Fruit fly (Drosophila melanogaster): ENCODE data around the gene tefu.

tefu gene

DNA sequence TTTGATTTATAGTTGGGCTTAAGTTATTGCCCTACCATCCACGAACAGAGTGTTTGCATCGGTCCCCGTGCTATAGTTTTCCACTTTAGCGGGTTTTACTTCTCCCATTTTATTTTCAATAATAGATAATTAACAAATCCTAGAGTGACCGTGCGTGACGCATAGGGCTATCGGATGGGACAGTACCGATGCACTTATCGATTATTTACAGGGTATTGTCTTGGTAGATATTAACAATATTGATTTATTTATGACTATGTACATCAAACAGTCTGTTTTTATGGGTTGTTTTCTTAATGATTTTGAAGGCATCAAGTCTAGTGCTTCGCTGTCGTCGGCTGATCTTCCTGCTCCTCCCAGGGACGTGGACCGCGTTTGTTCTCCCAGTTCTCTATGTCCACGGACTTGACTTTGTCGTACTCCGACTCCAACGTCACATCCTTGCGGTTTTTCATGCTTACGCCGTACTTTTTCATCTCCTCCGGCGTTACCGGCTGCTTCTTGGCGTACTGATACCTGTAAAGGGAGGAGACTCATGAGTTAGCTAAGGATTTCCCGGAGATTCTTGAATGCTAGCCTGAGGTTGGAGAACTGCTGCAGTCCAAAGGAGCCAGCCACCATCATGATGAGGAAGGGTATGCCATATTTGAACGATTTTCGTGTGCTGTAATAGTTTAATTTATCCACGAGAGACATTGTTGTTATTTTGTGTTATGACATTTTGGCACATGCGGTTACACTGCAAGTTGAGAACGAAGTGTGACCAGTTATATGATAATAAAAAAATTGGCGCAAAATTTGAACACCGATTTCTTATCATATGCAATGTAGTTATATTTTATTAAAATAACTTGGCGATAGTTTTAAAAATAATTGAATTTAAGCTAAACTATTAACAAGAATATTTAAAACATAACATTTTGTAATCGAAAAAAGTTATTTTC lies 36.2 kb upstream of the tefu start, which contains the start of the genes MRG15 and Tm1 (continued):
- peak; percentile 72; the same call in 2 of the 3 replicates for TF ChIP-seq Opbp (GFP tag; IDR thresholded peaks at IDR 0.05; ENCODE audit: partially characterized antibody)
- TF ChIP-seq CG10321 (GFP tag; IDR thresholded peaks at IDR 0.05) = no peak
- TF ChIP-seq vnd (GFP tag; IDR thresholded peaks at IDR 0.05; ENCODE audit: partially characterized antibody) = peak; percentile 57; the same call in 1 of the 3 replicates
- TF ChIP-seq Spps (tag; optimal IDR thresholded peaks at IDR 0.05) = no peak
- TF ChIP-seq Fer3 (tag; optimal IDR thresholded peaks at IDR 0.05) = no peak
- no peak for TF ChIP-seq ab (GFP tag; optimal IDR thresholded peaks at IDR 0.05)
- no peak for TF ChIP-seq CG4282 (GFP tag; optimal IDR thresholded peaks at IDR 0.05)
- TF ChIP-seq nerfin-2 (GFP tag; IDR thresholded peaks at IDR 0.05; ENCODE audit: partially characterized antibody) = peak; percentile 67
- no peak for TF ChIP-seq croc (GFP tag; conservative IDR thresholded peaks at IDR 0.05)
- TF ChIP-seq her (GFP tag; optimal IDR thresholded peaks at IDR 0.05) = no peak
- no peak for TF ChIP-seq sob (GFP tag; IDR thresholded peaks at IDR 0.05)
- no peak for TF ChIP-seq CG5180 (GFP tag; optimal IDR thresholded peaks at IDR 0.05)
- TF ChIP-seq CG14965 (GFP tag; optimal IDR thresholded peaks at IDR 0.05; ENCODE audit: borderline replicate concordance) = no peak
- TF ChIP-seq cas (GFP tag; IDR thresholded peaks at IDR 0.05) = no peak
- TF ChIP-seq CG12104 (GFP tag; optimal IDR thresholded peaks at IDR 0.05) = no peak
- TF ChIP-seq CG11456 (GFP tag; IDR thresholded peaks at IDR 0.05) = no peak
- TF ChIP-seq oc (tag; optimal IDR thresholded peaks at IDR 0.05) = no peak
- no peak for TF ChIP-seq CG9215 (GFP tag; IDR thresholded peaks at IDR 0.05)
- TF ChIP-seq Scr (GFP tag; IDR thresholded peaks at IDR 0.05; ENCODE audit: partially characterized antibody) = peak; percentile 73
- no peak for TF ChIP-seq CG10147 (GFP tag; optimal IDR thresholded peaks at IDR 0.05)
- TF ChIP-seq stwl (tag; optimal IDR thresholded peaks at IDR 0.05) = peak; percentile 19
- no peak for TF ChIP-seq luna (GFP tag; optimal IDR thresholded peaks at IDR 0.05)
- TF ChIP-seq CG6175 (GFP tag; IDR thresholded peaks at IDR 0.05) = no peak
- TF ChIP-seq gt (GFP tag; IDR thresholded peaks at IDR 0.05) = no peak
- TF ChIP-seq CG17829 (tag; optimal IDR thresholded peaks at IDR 0.05) = no peak
- TF ChIP-seq Lhr (GFP tag; optimal IDR thresholded peaks at IDR 0.05) = no peak
- no peak for TF ChIP-seq CoRest (tag; optimal IDR thresholded peaks at IDR 0.05)
- no peak for TF ChIP-seq Xbp1 (GFP tag; optimal IDR thresholded peaks at IDR 0.05)
- TF ChIP-seq HLH3B (GFP tag; IDR thresholded peaks at IDR 0.05) = no peak
- no peak for TF ChIP-seq CG10274 (GFP tag; optimal IDR thresholded peaks at IDR 0.05)
- TF ChIP-seq CrebB (tag; optimal IDR thresholded peaks at IDR 0.05) = no peak
- no peak for TF ChIP-seq usp (GFP tag; optimal IDR thresholded peaks at IDR 0.05)
- no peak for TF ChIP-seq CG6683 (GFP tag; optimal IDR thresholded peaks at IDR 0.05)
- no peak for TF ChIP-seq prd (optimal IDR thresholded peaks at IDR 0.05)
- no peak for TF ChIP-seq prd (GFP tag; IDR thresholded peaks at IDR 0.05)
- TF ChIP-seq abd-A (tag; optimal IDR thresholded peaks at IDR 0.05) = no peak
- TF ChIP-seq CG13123 (GFP tag; optimal IDR thresholded peaks at IDR 0.05) = no peak
- no peak for TF ChIP-seq ham (GFP tag; IDR thresholded peaks at IDR 0.05)
- TF ChIP-seq Hey (tag; optimal IDR thresholded peaks at IDR 0.05) = no peak
- TF ChIP-seq CG6272 (GFP tag; IDR thresholded peaks at IDR 0.05) = no peak
- no peak for TF ChIP-seq toy (GFP tag; IDR thresholded peaks at IDR 0.05)
- peak; percentile 9 for TF ChIP-seq nmo (GFP tag; optimal IDR thresholded peaks at IDR 0.05)
- peak; percentile 50 for TF ChIP-seq YL-1 (GFP tag; optimal IDR thresholded peaks at IDR 0.05)
- TF ChIP-seq ewg (GFP tag; optimal IDR thresholded peaks at IDR 0.05) = no peak
- TF ChIP-seq CG8944 (GFP tag; optimal IDR thresholded peaks at IDR 0.05) = no peak
- TF ChIP-seq CG2129 (GFP tag; IDR thresholded peaks at IDR 0.05; ENCODE audit: partially characterized antibody) = 0 out of 2 replicates have a peak, but pooled peaks have one; percentile 19
- no peak for TF ChIP-seq CG3838 (GFP tag; optimal IDR thresholded peaks at IDR 0.05)
- no peak for TF ChIP-seq jigr1 (GFP tag; IDR thresholded peaks at IDR 0.05)
- peak; percentile 48; the same call in 2 of the 3 replicates for TF ChIP-seq CG7963 (GFP tag; IDR thresholded peaks at IDR 0.05; ENCODE audit: partially characterized antibody)

Measured in whole organism, embryonic.